Worm (Caenorhabditis elegans) whole organism, early embryonic: ENCODE measurements around the gene klo-2.

ENCODE experiments used
- B0310.2 ChIP-seq: sonication (generic microtip); optimal IDR thresholded peaks from 2 replicates; lab custom pipeline; 2016; ENCODE audit warnings: mild to moderate bottlenecking, missing genetic modification characterization, missing compliant biosample characterization
- F13C5.2 ChIP-seq: sonication (generic microtip); optimal IDR thresholded peaks from 2 replicates; lab custom pipeline; 2017; ENCODE audit warnings: mild to moderate bottlenecking, missing genetic modification characterization, inconsistent platforms, missing compliant biosample characterization
- ama-1 ChIP-seq: fragments of 150-350 bp; optimal IDR thresholded peaks from 2 replicates; lab custom pipeline; 2014
- ceh-13 ChIP-seq: fragments of 200-800 bp; sonication (Bioruptor generic); optimal IDR thresholded peaks from 2 replicates; lab custom pipeline; 2018; ENCODE audit warnings: mild to moderate bottlenecking, missing genetic modification characterization, missing compliant biosample characterization
- ceh-36 ChIP-seq: sonication (generic microtip); optimal IDR thresholded peaks from 2 replicates; lab custom pipeline; 2016; ENCODE audit warnings: missing genetic modification characterization, inconsistent platforms, missing compliant biosample characterization
- ets-7 ChIP-seq: sonication (generic microtip); optimal IDR thresholded peaks from 2 replicates; lab custom pipeline; 2016; ENCODE audit warnings: missing genotype, missing genetic modification characterization, missing compliant biosample characterization
- flt-1 ChIP-seq: fragments of 200-800 bp; sonication (Bioruptor generic); IDR thresholded peaks from 2 replicates; pipeline ENCODE4 v1.3.6; 2022; ENCODE audit warnings: missing genetic modification characterization, missing compliant biosample characterization
- hmg-4 ChIP-seq: fragments of 200-800 bp; sonication (Bioruptor generic); optimal IDR thresholded peaks from 2 replicates; lab custom pipeline; 2018; ENCODE audit warnings: mild to moderate bottlenecking, missing genetic modification characterization, missing compliant biosample characterization
- hnd-1 ChIP-seq: sonication (generic microtip); optimal IDR thresholded peaks from 2 replicates; lab custom pipeline; 2016; ENCODE audit warnings: missing genetic modification characterization, missing compliant biosample characterization
- pes-1 ChIP-seq: fragments of 200-800 bp; sonication (Bioruptor generic); IDR thresholded peaks from 2 replicates; pipeline ENCODE4 v1.3.6; 2022; ENCODE audit warnings: missing genetic modification reagents, missing genetic modification characterization, missing compliant biosample characterization
- scrt-1 ChIP-seq: fragments of 200-800 bp; sonication (Bioruptor generic); IDR thresholded peaks from 2 replicates; pipeline ENCODE4 v1.3.6; 2022; ENCODE audit warnings: missing genetic modification characterization, missing compliant biosample characterization
- sea-1 ChIP-seq: fragments of 200-800 bp; sonication (Bioruptor generic); conservative IDR thresholded peaks from 2 replicates; pipeline ENCODE4 v1.3.6; 2022; ENCODE audit warnings: missing genetic modification characterization, missing compliant biosample characterization
- tbx-11 ChIP-seq: fragments of 200-800 bp; sonication (Bioruptor generic); IDR thresholded peaks from 2 replicates; pipeline ENCODE4 v1.3.6; 2022; ENCODE audit warnings: missing genetic modification characterization, missing compliant biosample characterization
- tbx-37 ChIP-seq: fragments of 200-800 bp; sonication (Bioruptor generic); conservative IDR thresholded peaks from 2 replicates; pipeline ENCODE4 v1.3.6; 2022; ENCODE audit warnings: missing genetic modification reagents, missing genetic modification characterization, missing compliant biosample characterization
- tra-4 ChIP-seq: sonication (generic microtip); optimal IDR thresholded peaks from 2 replicates; lab custom pipeline; 2017; ENCODE audit warnings: missing genetic modification characterization, missing compliant biosample characterization

Gene klo-2

DNA sequence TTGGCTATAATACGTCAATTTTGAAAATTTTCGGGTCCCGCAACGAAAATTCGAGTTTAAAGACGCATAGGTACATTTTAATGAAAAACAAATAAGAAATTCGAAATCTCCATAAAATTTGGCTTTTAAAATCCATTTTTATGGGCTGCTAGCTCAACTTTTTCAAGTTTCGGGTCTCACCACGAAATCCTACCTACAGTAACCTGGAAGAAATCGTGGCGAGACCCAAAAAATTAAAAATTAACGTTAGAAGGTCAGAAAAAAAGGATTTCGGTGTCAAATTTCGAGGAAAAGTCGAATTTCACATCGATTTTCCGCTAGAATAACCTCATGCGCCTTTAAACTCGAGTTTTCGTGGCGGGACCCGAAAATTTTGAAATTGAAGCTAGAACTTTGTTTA lies 36.2 kb downstream of the klo-2 start:
- TF ChIP-seq ets-7 (tag; lab: Kevin White, UChicago) (no peak), pes-1 (GFP tag; lab: Robert Waterston, UW) (no peak), F13C5.2 (tag; lab: Kevin White, UChicago) (no peak), sea-1 (GFP tag; lab: Robert Waterston, UW) (no peak), tbx-37 (no peak), B0310.2 (tag; lab: Kevin White, UChicago) (no peak), flt-1 (no peak), tra-4 (tag; lab: Kevin White, UChicago) (no peak), ceh-36 (tag; lab: Kevin White, UChicago) (no peak), ama-1 (lab: Kevin White, UChicago) (no peak), hnd-1 (tag; lab: Kevin White, UChicago) (no peak), hmg-4 (GFP tag; lab: Kevin White, UChicago) (no peak), ceh-13 (GFP tag; lab: Kevin White, UChicago) (no peak)

DNA sequence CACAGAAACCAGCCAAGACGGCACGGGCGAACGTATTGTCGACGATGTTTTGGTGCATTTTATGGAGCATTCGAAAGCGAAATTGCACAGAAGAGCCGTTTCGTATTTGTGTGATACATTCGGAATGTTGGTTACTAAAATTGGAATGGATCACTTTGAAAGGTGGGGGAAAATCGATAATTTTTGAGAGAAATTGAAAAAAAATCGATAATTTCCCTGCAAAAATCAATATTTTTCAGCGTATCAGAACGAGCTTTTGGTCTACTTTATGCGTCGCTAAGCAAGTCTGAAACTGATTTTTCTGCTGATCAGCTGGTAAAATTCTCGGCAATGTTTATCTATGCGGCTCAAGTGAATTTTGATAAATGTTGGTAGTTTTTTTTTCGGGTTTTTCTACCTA lies 36.7 kb downstream of the klo-2 start:
- TF ChIP-seq ceh-36 (tag; lab: Kevin White, UChicago) (no peak), B0310.2 (tag; lab: Kevin White, UChicago) (no peak), ets-7 (tag; lab: Kevin White, UChicago) (no peak), hnd-1 (tag; lab: Kevin White, UChicago) (no peak), scrt-1 (GFP tag; lab: Robert Waterston, UW) (no peak)

DNA sequence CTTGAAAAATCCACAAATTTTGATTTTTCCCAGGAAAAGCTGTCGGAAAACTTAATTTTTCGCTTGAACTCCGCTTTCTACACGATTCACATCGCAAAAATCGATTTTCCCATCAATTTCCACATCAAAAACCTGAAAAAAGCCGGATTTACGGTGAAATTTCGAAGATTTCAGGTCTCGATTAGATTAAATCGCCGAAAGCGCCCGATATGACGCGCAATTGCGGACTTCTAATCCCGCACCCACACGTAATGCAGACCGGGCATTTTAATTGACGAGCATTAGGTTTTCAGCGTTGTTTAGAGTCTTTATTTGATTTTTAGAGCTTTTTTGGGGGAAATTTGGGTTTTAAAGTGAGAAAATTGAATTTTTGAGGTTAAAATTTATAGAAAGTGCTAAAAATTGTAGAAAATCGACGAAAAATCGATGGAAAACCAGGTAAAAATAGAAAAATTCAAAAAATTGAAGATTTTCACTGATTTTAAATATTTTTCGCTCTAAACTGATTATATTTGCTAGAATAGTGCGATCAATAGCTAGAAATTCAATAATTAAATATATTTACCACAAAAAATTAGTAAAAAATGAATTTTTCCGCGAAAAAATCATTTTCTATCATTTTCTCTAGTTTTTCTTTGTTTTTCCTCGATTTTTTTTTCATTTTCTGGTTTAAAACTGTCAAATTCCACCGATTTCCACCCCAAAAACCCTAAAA lies 41.2 kb downstream of the klo-2 start, which contains the start of gene Y54F10AL.1:
Gene Y54F10AL.1, plus strand, starts transcription at position 665 of the 715 bp plus-strand sequence.
- TF ChIP-seq ceh-36 (tag; lab: Kevin White, UChicago): peak; percentile 33
- no peak for TF ChIP-seq sea-1 (GFP tag; lab: Robert Waterston, UW)
- TF ChIP-seq B0310.2 (tag; lab: Kevin White, UChicago): no peak

DNA sequence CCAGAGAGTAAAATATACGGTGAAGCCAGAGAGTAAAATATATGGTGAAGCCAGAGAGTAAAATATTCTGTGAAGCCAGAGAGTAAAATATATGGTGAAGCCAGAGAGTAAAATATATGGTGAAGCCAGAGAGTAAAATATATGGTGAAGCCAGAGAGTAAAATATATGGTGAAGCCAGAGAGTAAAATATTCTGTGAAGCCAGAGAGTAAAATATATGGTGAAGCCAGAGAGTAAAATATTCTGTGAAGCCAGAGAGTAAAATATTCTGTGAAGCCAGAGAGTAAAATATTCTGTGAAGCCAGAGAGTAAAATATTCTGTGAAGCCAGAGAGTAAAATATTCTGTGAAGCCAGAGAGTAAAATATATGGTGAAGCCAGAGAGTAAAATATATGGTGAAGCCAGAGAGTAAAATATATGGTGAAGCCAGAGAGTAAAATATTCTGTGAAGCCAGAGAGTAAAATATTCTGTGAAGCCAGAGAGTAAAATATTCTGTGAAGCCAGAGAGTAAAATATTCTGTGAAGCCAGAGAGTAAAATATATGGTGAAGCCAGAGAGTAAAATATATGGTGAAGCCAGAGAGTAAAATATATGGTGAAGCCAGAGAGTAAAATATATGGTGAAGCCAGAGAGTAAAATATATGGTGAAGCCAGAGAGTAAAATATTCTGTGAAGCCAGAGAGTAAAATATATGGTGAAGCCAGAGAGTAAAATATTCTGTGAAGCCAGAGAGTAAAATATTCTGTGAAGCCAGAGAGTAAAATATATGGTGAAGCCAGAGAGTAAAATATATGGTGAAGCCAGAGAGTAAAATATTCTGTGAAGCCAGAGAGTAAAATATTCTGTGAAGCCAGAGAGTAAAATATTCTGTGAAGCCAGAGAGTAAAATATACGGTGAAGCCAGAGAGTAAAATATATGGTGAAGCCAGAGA lies 51.5 kb downstream of the klo-2 start:
- TF ChIP-seq tbx-37 (peak; percentile 99), tbx-11 (GFP tag; lab: Robert Waterston, UW) (peak; percentile 87), flt-1 (peak; percentile 92), pes-1 (GFP tag; lab: Robert Waterston, UW) (peak; percentile 88), scrt-1 (GFP tag; lab: Robert Waterston, UW) (peak; percentile 76), sea-1 (GFP tag; lab: Robert Waterston, UW) (peak; percentile 87)
